Fruit fly (Drosophila melanogaster) whole organism, embryonic: ENCODE measurements around the gene CG17036.

Experiments used
- Atf6 ChIP-seq: fragments of 200-800 bp; sonication (Bioruptor generic); IDR thresholded peaks from 2 replicates; pipeline ENCODE4 v1.3.6; 2022; ENCODE audit warnings: missing biosample characterization, missing genetic modification characterization
- Bgb ChIP-seq: fragments of 200-800 bp; sonication (Bioruptor generic); IDR thresholded peaks from 2 replicates; pipeline ENCODE4 v1.3.6; 2022; ENCODE audit warnings: missing biosample characterization, missing genetic modification characterization; ENCODE audit not compliant: partially characterized antibody
- Bteb2 ChIP-seq: fragments of 200-800 bp; sonication (Bioruptor generic); optimal IDR thresholded peaks from 2 replicates; lab custom pipeline; 2016; ENCODE audit warnings: missing biosample characterization, missing genetic modification characterization
- CG1024 ChIP-seq: fragments of 200-800 bp; sonication (Bioruptor generic); IDR thresholded peaks from 2 replicates; pipeline ENCODE4 v1.3.6; 2022; ENCODE audit warnings: missing biosample characterization, missing genetic modification characterization
- CG10366 ChIP-seq: fragments of 200-800 bp; sonication (Bioruptor generic); IDR thresholded peaks from 2 replicates; pipeline ENCODE4 v1.3.6; 2022; ENCODE audit warnings: missing biosample characterization, missing genetic modification characterization
- CG10431 ChIP-seq: fragments of 200-800 bp; sonication (Bioruptor generic); optimal IDR thresholded peaks from 3 replicates; lab custom pipeline; 2018; ENCODE audit warnings: missing biosample characterization, mild to moderate bottlenecking, missing genetic modification characterization
- CG11696 ChIP-seq: fragments of 200-800 bp; sonication (Bioruptor generic); IDR thresholded peaks from 2 replicates; pipeline ENCODE4 v1.3.6; 2022; ENCODE audit warnings: missing biosample characterization, missing genetic modification characterization
- CG12071 ChIP-seq: fragments of 200-800 bp; sonication (Bioruptor generic); optimal IDR thresholded peaks from 3 replicates; lab custom pipeline; 2018; ENCODE audit warnings: missing biosample characterization, mild to moderate bottlenecking, missing genetic modification characterization
- CG15601 ChIP-seq: fragments of 200-800 bp; sonication (Bioruptor generic); optimal IDR thresholded peaks from 3 replicates; lab custom pipeline; 2019; ENCODE audit warnings: missing biosample characterization, mild to moderate bottlenecking, missing genetic modification characterization, moderate library complexity
- CG16863 ChIP-seq: fragments of 200-800 bp; sonication (Bioruptor generic); optimal IDR thresholded peaks from 3 replicates; lab custom pipeline; 2016; ENCODE audit warnings: missing biosample characterization, missing genetic modification characterization
- CG32532 ChIP-seq: fragments of 200-800 bp; sonication (Bioruptor generic); IDR thresholded peaks from 2 replicates; pipeline ENCODE4 v1.3.6; 2022; ENCODE audit warnings: missing biosample characterization, missing genetic modification characterization
- CG32767 ChIP-seq: fragments of 200-800 bp; sonication (Bioruptor generic); IDR thresholded peaks from 2 replicates; pipeline ENCODE4 v1.3.6; 2022; ENCODE audit warnings: missing biosample characterization, missing genetic modification characterization
- CG5245 ChIP-seq: fragments of 200-800 bp; sonication (Bioruptor generic); optimal IDR thresholded peaks from 3 replicates; lab custom pipeline; 2016; ENCODE audit warnings: missing biosample characterization, missing genetic modification characterization
- CG6272 ChIP-seq: fragments of 200-800 bp; sonication (Bioruptor generic); IDR thresholded peaks from 2 replicates; pipeline ENCODE4 v1.3.6; 2022; ENCODE audit warnings: missing biosample characterization, missing genetic modification characterization
- CG6765 ChIP-seq: fragments of 200-800 bp; sonication (Bioruptor generic); optimal IDR thresholded peaks from 3 replicates; lab custom pipeline; 2017; ENCODE audit warnings: missing biosample characterization, mild to moderate bottlenecking, missing genetic modification characterization
- CG7786 ChIP-seq: fragments of 200-800 bp; sonication (Bioruptor generic); optimal IDR thresholded peaks from 2 replicates; lab custom pipeline; 2016; ENCODE audit warnings: missing biosample characterization, missing genetic modification characterization
- CG8388 ChIP-seq: fragments of 200-800 bp; sonication (Bioruptor generic); optimal IDR thresholded peaks from 2 replicates; lab custom pipeline; 2019; ENCODE audit warnings: missing biosample characterization, mild to moderate bottlenecking, missing genetic modification characterization, moderate library complexity
- CG8765 ChIP-seq: fragments of 200-800 bp; sonication (Bioruptor generic); IDR thresholded peaks from 2 replicates; pipeline ENCODE4 v1.3.6; 2022; ENCODE audit warnings: missing biosample characterization, missing genetic modification characterization
- CG9609 ChIP-seq: fragments of 200-800 bp; sonication (Bioruptor generic); optimal IDR thresholded peaks from 3 replicates; lab custom pipeline; 2016; ENCODE audit warnings: missing biosample characterization, missing genetic modification characterization
- CkIIα-i1 ChIP-seq: fragments of 200-800 bp; sonication (Bioruptor generic); IDR thresholded peaks from 2 replicates; pipeline ENCODE4 v1.3.6; 2022; ENCODE audit warnings: missing biosample characterization, missing genetic modification characterization
- Dll ChIP-seq: fragments of 200-800 bp; sonication (Bioruptor generic); IDR thresholded peaks from 4 replicates; pipeline ENCODE4 v1.3.6; 2022; ENCODE audit warnings: missing biosample characterization, missing genetic modification characterization; ENCODE audit not compliant: partially characterized antibody
- Doc3 ChIP-seq: fragments of 200-800 bp; sonication (Bioruptor generic); IDR thresholded peaks from 3 replicates; pipeline ENCODE4 v1.3.6; 2022; ENCODE audit warnings: missing biosample characterization, missing genetic modification characterization; ENCODE audit not compliant: partially characterized antibody
- Fer3 ChIP-seq: fragments of 200-800 bp; sonication (Bioruptor generic); optimal IDR thresholded peaks from 2 replicates; lab custom pipeline; 2018; ENCODE audit warnings: missing biosample characterization, mild to moderate bottlenecking, missing genetic modification characterization, moderate library complexity
- HLH4C ChIP-seq: fragments of 200-800 bp; sonication (Bioruptor generic); IDR thresholded peaks from 3 replicates; pipeline ENCODE4 v1.3.6; 2022; ENCODE audit warnings: missing biosample characterization, missing genetic modification characterization; ENCODE audit not compliant: partially characterized antibody
- HLH54F ChIP-seq: fragments of 200-800 bp; sonication (Bioruptor generic); optimal IDR thresholded peaks from 3 replicates; lab custom pipeline; 2016; ENCODE audit warnings: missing biosample characterization, missing genetic modification characterization
- Hr78 ChIP-seq, 2 experiments: fragments of 200-800 bp in 1 of 2; fragments of >200 bp in 1 of 2; sonication (Bioruptor generic) in 1 of 2; optimal IDR thresholded peaks; 2 replicates each; lab custom pipeline; 2017 to 2019; ENCODE audit warnings: missing biosample characterization in 2 of 2, missing genetic modification characterization in 2 of 2, mild to moderate bottlenecking in 1 of 2, moderate library complexity in 1 of 2
- Jarid2 ChIP-seq: fragments of 200-800 bp; sonication (Bioruptor generic); optimal IDR thresholded peaks from 3 replicates; lab custom pipeline; 2017; ENCODE audit warnings: mild to moderate bottlenecking, missing biosample characterization, missing genetic modification reagents, missing genetic modification characterization
- Med ChIP-seq: fragments of 200-800 bp; sonication (Bioruptor generic); peaks from one replicate; lab custom pipeline; 2016; ENCODE audit warnings: missing biosample characterization, missing genetic modification characterization, mild to moderate bottlenecking, inconsistent platforms, moderate library complexity
- Nf-YB ChIP-seq: fragments of 200-800 bp; sonication (Bioruptor generic); optimal IDR thresholded peaks from 3 replicates; lab custom pipeline; 2019; ENCODE audit warnings: missing biosample characterization, mild to moderate bottlenecking, missing genetic modification characterization, moderate library complexity
- Ptx1 ChIP-seq: fragments of 200-800 bp; sonication (Bioruptor generic); IDR thresholded peaks from 2 replicates; pipeline ENCODE4 v1.3.6; 2022; ENCODE audit warnings: missing biosample characterization, missing genetic modification characterization
- Sox100B ChIP-seq: fragments of 200-800 bp; sonication (Bioruptor generic); optimal IDR thresholded peaks from 3 replicates; lab custom pipeline; 2018; ENCODE audit warnings: missing biosample characterization, mild to moderate bottlenecking, missing genetic modification characterization
- Xrp1 ChIP-seq: fragments of 200-800 bp; sonication (Bioruptor generic); IDR thresholded peaks from 2 replicates; pipeline ENCODE4 v1.3.6; 2022; ENCODE audit warnings: missing biosample characterization, missing genetic modification characterization
- YL-1 ChIP-seq: fragments of 200-800 bp; sonication (Bioruptor generic); optimal IDR thresholded peaks from 3 replicates; lab custom pipeline; 2017; ENCODE audit warnings: missing biosample characterization, mild to moderate bottlenecking, missing genetic modification characterization
- aop ChIP-seq: fragments of 200-800 bp; sonication (Bioruptor generic); IDR thresholded peaks from 2 replicates; pipeline ENCODE4 v1.3.6; 2022; ENCODE audit warnings: missing biosample characterization, missing genetic modification characterization
- ase ChIP-seq: fragments of 200-800 bp; sonication (Bioruptor generic); IDR thresholded peaks from 3 replicates; pipeline ENCODE4 v1.3.6; 2022; ENCODE audit warnings: missing biosample characterization, missing genetic modification characterization
- chif ChIP-seq, 2 experiments: fragments of 200-800 bp; sonication (Bioruptor generic); optimal IDR thresholded peaks; 3 replicates each; lab custom pipeline; 2016; ENCODE audit warnings: missing biosample characterization in 2 of 2, missing genetic modification characterization in 2 of 2
- ci ChIP-seq: fragments of 200-800 bp; sonication (Bioruptor generic); IDR thresholded peaks from 3 replicates; pipeline ENCODE4 v1.3.6; 2022; ENCODE audit warnings: missing biosample characterization, missing genetic modification characterization
- corto ChIP-seq: fragments of 200-800 bp; sonication (Bioruptor generic); optimal IDR thresholded peaks from 2 replicates; lab custom pipeline; 2016; ENCODE audit warnings: missing biosample characterization, mild to moderate bottlenecking, missing genetic modification characterization, moderate library complexity
- dimm ChIP-seq: fragments of 200-800 bp; sonication (Bioruptor generic); IDR thresholded peaks from 2 replicates; pipeline ENCODE4 v1.3.6; 2022; ENCODE audit warnings: missing biosample characterization, missing genetic modification characterization
- fd102C ChIP-seq: fragments of 200-800 bp; sonication (Bioruptor generic); optimal IDR thresholded peaks from 2 replicates; lab custom pipeline; 2018; ENCODE audit warnings: missing biosample characterization, mild to moderate bottlenecking, missing genetic modification characterization, moderate library complexity
- gfzf ChIP-seq: fragments of 200-800 bp; sonication (Bioruptor generic); optimal IDR thresholded peaks from 2 replicates; lab custom pipeline; 2016; ENCODE audit warnings: missing biosample characterization, mild to moderate bottlenecking, missing genetic modification characterization, moderate library complexity
- ham ChIP-seq: fragments of 200-800 bp; sonication (Bioruptor generic); IDR thresholded peaks from 2 replicates; pipeline ENCODE4 v1.3.6; 2022; ENCODE audit warnings: missing biosample characterization, missing genetic modification characterization
- mam ChIP-seq: fragments of 200-800 bp; sonication (Bioruptor generic); optimal IDR thresholded peaks from 3 replicates; lab custom pipeline; 2016; ENCODE audit warnings: missing biosample characterization, missing genetic modification characterization
- pan ChIP-seq, 4 experiments: fragments of >200 bp in 3 of 4; fragments of 200-800 bp in 1 of 4; sonication (Bioruptor generic) in 1 of 4; optimal IDR thresholded peaks in 3 of 4; IDR thresholded peaks in 1 of 4; 2 replicates each; pipeline versions ENCODE4 v1.3.6 to Lab custom; 2017 to 2022; ENCODE audit warnings: missing biosample characterization in 2 of 4, missing genetic modification characterization in 2 of 4, mixed read lengths in 1 of 4
- pb ChIP-seq: fragments of 200-800 bp; sonication (Bioruptor generic); optimal IDR thresholded peaks from 3 replicates; lab custom pipeline; 2016; ENCODE audit warnings: missing biosample characterization, missing genetic modification characterization
- pnt ChIP-seq: fragments of 200-800 bp; sonication (Bioruptor generic); optimal IDR thresholded peaks from 3 replicates; lab custom pipeline; 2016; ENCODE audit warnings: missing biosample characterization, missing genetic modification characterization
- row ChIP-seq: fragments of 200-800 bp; sonication (Bioruptor generic); IDR thresholded peaks from 3 replicates; pipeline ENCODE4 v1.3.6; 2022; ENCODE audit warnings: missing biosample characterization, missing genetic modification characterization
- sens-2 ChIP-seq: fragments of 200-800 bp; sonication (Bioruptor generic); IDR thresholded peaks from 2 replicates; pipeline ENCODE4 v1.3.6; 2022; ENCODE audit warnings: missing biosample characterization, missing genetic modification characterization
- tll ChIP-seq, 2 experiments: fragments of 200-800 bp in 1 of 2; fragments of >200 bp in 1 of 2; sonication (Bioruptor generic) in 1 of 2; optimal IDR thresholded peaks; 2 replicates each; lab custom pipeline; 2017 to 2019; ENCODE audit warnings: missing biosample characterization in 2 of 2, missing genetic modification characterization in 2 of 2, mild to moderate bottlenecking in 1 of 2, moderate library complexity in 1 of 2
- zfh1 ChIP-seq: fragments of 200-800 bp; sonication (Bioruptor generic); IDR thresholded peaks from 3 replicates; pipeline ENCODE4 v1.3.6; 2022; ENCODE audit warnings: missing biosample characterization, missing genetic modification characterization
- zfh2 ChIP-seq: fragments of 200-800 bp; sonication (Bioruptor generic); optimal IDR thresholded peaks from 2 replicates; lab custom pipeline; 2016; ENCODE audit warnings: missing biosample characterization, missing genetic modification characterization

CG17036 gene

dm6 chr2L:12678286-12678685 is 22.3 kb downstream of the CG17036 start (continued):
- no peak for TF ChIP-seq CG11696
- no peak for TF ChIP-seq CG6765
- TF ChIP-seq CG15601 (tag; lab: Kevin White, UChicago): peak; percentile 9
- TF ChIP-seq aop (GFP tag; lab: Robert Waterston, UW): no peak
- no peak for TF ChIP-seq CG1024 (GFP tag; lab: Robert Waterston, UW)
- no peak for TF ChIP-seq CG6272 (GFP tag; lab: Robert Waterston, UW)
- no peak for TF ChIP-seq sens-2 (GFP tag; lab: Robert Waterston, UW)
- no peak for TF ChIP-seq YL-1 (GFP tag; lab: Kevin White, UChicago)
- TF ChIP-seq CG12071 (GFP tag; lab: Kevin White, UChicago): no peak
- TF ChIP-seq Doc3 (GFP tag; lab: Robert Waterston, UW): no peak
- TF ChIP-seq corto (GFP tag; lab: Kevin White, UChicago): no peak
- no peak for TF ChIP-seq CG7786 (GFP tag; lab: Kevin White, UChicago)
- TF ChIP-seq CG8388 (GFP tag; lab: Kevin White, UChicago): no peak
- no peak for TF ChIP-seq zfh1 (GFP tag; lab: Robert Waterston, UW)
- no peak; the same call in 2 of the 3 replicates for TF ChIP-seq HLH4C (GFP tag; lab: Robert Waterston, UW)
- no peak for TF ChIP-seq CG10366 (GFP tag; lab: Robert Waterston, UW)
- no peak for TF ChIP-seq HLH54F (GFP tag; lab: Kevin White, UChicago)
- no peak for TF ChIP-seq pb (GFP tag; lab: Kevin White, UChicago)
- no peak for TF ChIP-seq Xrp1 (GFP tag; lab: Robert Waterston, UW)
- TF ChIP-seq CG16863 (GFP tag; lab: Kevin White, UChicago): no peak
- no peak for TF ChIP-seq ham
- TF ChIP-seq dimm (GFP tag; lab: Robert Waterston, UW): no peak
- no peak for TF ChIP-seq CG8765 (GFP tag; lab: Robert Waterston, UW)
- no peak for TF ChIP-seq ase (GFP tag; lab: Robert Waterston, UW)
- no peak for TF ChIP-seq mam (GFP tag; lab: Kevin White, UChicago)
- no peak for TF ChIP-seq CG10431
- no peak for TF ChIP-seq zfh2 (GFP tag; lab: Kevin White, UChicago)
- TF ChIP-seq Bteb2 (GFP tag; lab: Kevin White, UChicago): no peak
- no peak for TF ChIP-seq Sox100B (GFP tag; lab: Kevin White, UChicago)
- no peak for TF ChIP-seq Med (GFP tag; lab: Kevin White, UChicago)
- TF ChIP-seq CG9609 (GFP tag; lab: Kevin White, UChicago): no peak
- no peak for TF ChIP-seq Bgb (GFP tag; lab: Robert Waterston, UW)
- TF ChIP-seq pnt (GFP tag; lab: Kevin White, UChicago): no peak
- 0 out of 4 replicates have a peak, but pooled peaks have one; percentile 21 for TF ChIP-seq Dll
- TF ChIP-seq Ptx1: no peak
- TF ChIP-seq row (GFP tag; lab: Robert Waterston, UW): no peak
- TF ChIP-seq CG32767 (GFP tag; lab: Robert Waterston, UW): peak; percentile 35; the same call in 1 of the 2 replicates
- no peak for TF ChIP-seq CkIIα-i1 (GFP tag; lab: Robert Waterston, UW)
- TF ChIP-seq Fer3 (tag; lab: Kevin White, UChicago): no peak
- no peak for TF ChIP-seq gfzf (GFP tag; lab: Kevin White, UChicago)
- TF ChIP-seq Atf6 (GFP tag; lab: Robert Waterston, UW): no peak
- peak; percentile 96 for TF ChIP-seq Nf-YB (GFP tag; lab: Kevin White, UChicago)
- TF ChIP-seq fd102C (GFP tag; lab: Kevin White, UChicago): no peak
- TF ChIP-seq CG32532 (GFP tag; lab: Robert Waterston, UW): no peak
- no peak for TF ChIP-seq tll (GFP tag; optimal IDR thresholded peaks at IDR 0.05; lab: Kevin White, UChicago)
- peak; percentile 48; the same call in 2 of the 3 replicates for TF ChIP-seq ci (GFP tag; lab: Robert Waterston, UW)
- TF ChIP-seq pan (optimal IDR thresholded peaks at IDR 0.05; lab: Kevin White, UChicago): no peak
- TF ChIP-seq pan (GFP tag; optimal IDR thresholded peaks at IDR 0.05 in 1 of 2, IDR thresholded peaks at IDR 0.05 in 1 of 2): no peak
- TF ChIP-seq chif (GFP tag; optimal IDR thresholded peaks at IDR 0.05; lab: Kevin White, UChicago): no peak
- TF ChIP-seq CG5245 (GFP tag; lab: Kevin White, UChicago): no peak
- no peak for TF ChIP-seq Hr78 (GFP tag; optimal IDR thresholded peaks at IDR 0.05; lab: Kevin White, UChicago)
- peak; percentile 83 for TF ChIP-seq Jarid2 (GFP tag; lab: Kevin White, UChicago)
